Fruit fly (Drosophila melanogaster) whole organism, pupa: Measurements from ENCODE around the gene Best3.

ENCODE experiments used
- CG10348 ChIP-seq: fragments of 200-800 bp; sonication (Bioruptor generic); IDR thresholded peaks from 2 replicates; pipeline ENCODE4 v1.3.6; 2022; ENCODE audit warnings: missing biosample characterization, missing genetic modification characterization
- CG12605 ChIP-seq: fragments of 200-800 bp; sonication (Bioruptor generic); IDR thresholded peaks from 2 replicates; pipeline ENCODE4 v1.3.6; 2022; ENCODE audit warnings: missing biosample characterization, missing genetic modification characterization
- CG13204 ChIP-seq: fragments of 200-800 bp; sonication (Bioruptor generic); optimal IDR thresholded peaks from 2 replicates; lab custom pipeline; 2018; ENCODE audit warnings: missing biosample characterization, mild to moderate bottlenecking, missing genetic modification characterization, moderate library complexity
- CG14655 ChIP-seq: fragments of 200-800 bp; sonication (Bioruptor generic); optimal IDR thresholded peaks from 3 replicates; lab custom pipeline; 2017; ENCODE audit warnings: mild to moderate bottlenecking, missing biosample characterization, missing genetic modification reagents, missing genetic modification characterization
- CG15710 ChIP-seq: fragments of 200-800 bp; sonication (Bioruptor generic); optimal IDR thresholded peaks from 2 replicates; lab custom pipeline; 2018; ENCODE audit warnings: missing biosample characterization, mild to moderate bottlenecking, missing genetic modification characterization, moderate library complexity
- CG17806 ChIP-seq: fragments of 200-800 bp; sonication (Bioruptor generic); optimal IDR thresholded peaks from 2 replicates; lab custom pipeline; 2018; ENCODE audit warnings: missing biosample characterization, mild to moderate bottlenecking, missing genetic modification characterization, moderate library complexity
- CG32121 ChIP-seq: fragments of 200-800 bp; sonication (Bioruptor generic); IDR thresholded peaks from 2 replicates; pipeline ENCODE4 v1.3.6; 2022; ENCODE audit warnings: missing biosample characterization, missing genetic modification characterization
- CG34367 ChIP-seq: fragments of 200-800 bp; sonication (Bioruptor generic); optimal IDR thresholded peaks from 2 replicates; lab custom pipeline; 2018; ENCODE audit warnings: missing biosample characterization, mild to moderate bottlenecking, missing genetic modification characterization
- CG4496 ChIP-seq: fragments of 200-800 bp; sonication (Bioruptor generic); IDR thresholded peaks from 3 replicates; pipeline ENCODE4 v1.3.6; 2022; ENCODE audit warnings: missing biosample characterization, missing genetic modification characterization
- CG8159 ChIP-seq: fragments of 200-800 bp; sonication (Bioruptor generic); optimal IDR thresholded peaks from 3 replicates; lab custom pipeline; 2018; ENCODE audit warnings: missing biosample characterization, mild to moderate bottlenecking, missing genetic modification characterization, moderate library complexity
- CG8301 ChIP-seq: fragments of 200-800 bp; sonication (Bioruptor generic); optimal IDR thresholded peaks from 2 replicates; lab custom pipeline; 2018; ENCODE audit warnings: missing biosample characterization, mild to moderate bottlenecking, missing genetic modification characterization
- CG9948 ChIP-seq: fragments of 200-800 bp; sonication (Bioruptor generic); optimal IDR thresholded peaks from 2 replicates; lab custom pipeline; 2018; ENCODE audit warnings: missing biosample characterization, mild to moderate bottlenecking, missing genetic modification characterization, moderate library complexity
- D1 ChIP-seq: fragments of 200-800 bp; sonication (Bioruptor generic); optimal IDR thresholded peaks from 2 replicates; lab custom pipeline; 2018; ENCODE audit warnings: missing biosample characterization, mild to moderate bottlenecking, missing genetic modification characterization, moderate library complexity
- EcR ChIP-seq: fragments of 200-800 bp; sonication (Bioruptor generic); optimal IDR thresholded peaks from 3 replicates; lab custom pipeline; 2019; ENCODE audit warnings: missing biosample characterization, missing genetic modification characterization, mild to moderate bottlenecking, moderate library complexity, missing genetic modification reagents
- Ets98B ChIP-seq: fragments of 200-800 bp; sonication (Bioruptor generic); IDR thresholded peaks from 2 replicates; pipeline ENCODE4 v1.3.6; 2022; ENCODE audit warnings: missing biosample characterization, missing genetic modification characterization
- Pif1A ChIP-seq: fragments of 200-800 bp; sonication (Bioruptor generic); optimal IDR thresholded peaks from 3 replicates; lab custom pipeline; 2016; ENCODE audit warnings: missing biosample characterization, missing genetic modification characterization
- Pif1B ChIP-seq: fragments of 200-800 bp; sonication (Bioruptor generic); optimal IDR thresholded peaks from 3 replicates; lab custom pipeline; 2016; ENCODE audit warnings: missing biosample characterization, missing genetic modification characterization
- Snoo ChIP-seq: fragments of 200-800 bp; sonication (Bioruptor generic); optimal IDR thresholded peaks from 3 replicates; lab custom pipeline; 2017; ENCODE audit warnings: missing biosample characterization, mild to moderate bottlenecking, missing genetic modification characterization, inconsistent platforms
- fd96Ca ChIP-seq: fragments of 200-800 bp; sonication (Bioruptor generic); IDR thresholded peaks from 3 replicates; pipeline ENCODE4 v1.3.6; 2022; ENCODE audit warnings: missing biosample characterization, missing genetic modification characterization
- gl ChIP-seq: fragments of 200-800 bp; sonication (Bioruptor generic); optimal IDR thresholded peaks from 2 replicates; lab custom pipeline; 2018; ENCODE audit warnings: missing biosample characterization, mild to moderate bottlenecking, missing genetic modification characterization
- rn ChIP-seq: fragments of 200-800 bp; sonication (Bioruptor generic); IDR thresholded peaks from 2 replicates; pipeline ENCODE4 v1.3.6; 2022; ENCODE audit warnings: missing biosample characterization, missing genetic modification characterization

Gene Best3

dm6 chr3L:15258357-15258756 lies 44.2 kb downstream of the Best3 start:
- TF ChIP-seq CG34367 (tag; lab: Kevin White, UChicago) (peak; percentile 8), CG8301 (peak; percentile 56), CG32121 (GFP tag; lab: Robert Waterston, UW) (no peak), CG10348 (GFP tag; lab: Robert Waterston, UW) (no peak), CG14655 (GFP tag; lab: Kevin White, UChicago) (peak; percentile 49), CG15710 (tag; lab: Kevin White, UChicago) (peak; percentile 61), EcR (GFP tag; lab: Kevin White, UChicago) (no peak), Ets98B (GFP tag; lab: Robert Waterston, UW) (no peak), Pif1B (GFP tag; lab: Kevin White, UChicago) (peak; percentile 29), CG9948 (tag; lab: Kevin White, UChicago) (peak; percentile 13), Snoo (tag; lab: Kevin White, UChicago) (peak; percentile 57), rn (GFP tag; lab: Robert Waterston, UW) (no peak), D1 (no peak), fd96Ca (no peak), CG13204 (GFP tag; lab: Kevin White, UChicago) (no peak), CG17806 (tag; lab: Kevin White, UChicago) (peak; percentile 50), CG4496 (GFP tag; lab: Robert Waterston, UW) (no peak), gl (no peak), CG12605 (GFP tag; lab: Robert Waterston, UW) (no peak), Pif1A (peak; percentile 56), CG8159 (tag; lab: Kevin White, UChicago) (peak; percentile 72)

dm6 chr3L:15257154-15257553 lies 45.4 kb downstream of the Best3 start:
- TF ChIP-seq CG34367 (tag; lab: Kevin White, UChicago) = no peak
- peak; percentile 43 for TF ChIP-seq CG14655 (GFP tag; lab: Kevin White, UChicago)

- TF ChIP-seq CG13204 (GFP tag; lab: Kevin White, UChicago) = no peak
- no peak for TF ChIP-seq rn (GFP tag; lab: Robert Waterston, UW)
- no peak for TF ChIP-seq Snoo (tag; lab: Kevin White, UChicago)
- TF ChIP-seq fd96Ca = no peak
- no peak for TF ChIP-seq CG14655 (GFP tag; lab: Kevin White, UChicago)
- TF ChIP-seq CG34367 (tag; lab: Kevin White, UChicago) = no peak
- no peak for TF ChIP-seq EcR (GFP tag; lab: Kevin White, UChicago)
- TF ChIP-seq CG15710 (tag; lab: Kevin White, UChicago) = no peak
- TF ChIP-seq CG9948 (tag; lab: Kevin White, UChicago) = no peak
- no peak for TF ChIP-seq CG8159 (tag; lab: Kevin White, UChicago)
- no peak for TF ChIP-seq CG10348 (GFP tag; lab: Robert Waterston, UW)
- TF ChIP-seq CG17806 (tag; lab: Kevin White, UChicago) = no peak
- TF ChIP-seq D1 = no peak
- TF ChIP-seq Pif1A = no peak
- TF ChIP-seq CG32121 (GFP tag; lab: Robert Waterston, UW) = no peak
- no peak for TF ChIP-seq CG4496 (GFP tag; lab: Robert Waterston, UW)
- TF ChIP-seq Ets98B (GFP tag; lab: Robert Waterston, UW) = no peak
- TF ChIP-seq gl = no peak
- no peak for TF ChIP-seq CG8301
- no peak for TF ChIP-seq CG12605 (GFP tag; lab: Robert Waterston, UW)
- TF ChIP-seq, all 21 proteins: peak for 0
Observed at dm6 chr3L:15254118-15254517, 48.5 kb downstream of the Best3 start.

dm6 chr3L:15253606-15254054 lies 49.0 kb downstream of the Best3 start:
- TF ChIP-seq gl = no peak
- 0 out of 2 replicates have a peak, but pooled peaks have one; percentile 33 for TF ChIP-seq rn (GFP tag; lab: Robert Waterston, UW)
- TF ChIP-seq CG8159 (tag; lab: Kevin White, UChicago) = peak; percentile 41
- peak; percentile 84 for TF ChIP-seq CG14655 (GFP tag; lab: Kevin White, UChicago)
- no peak for TF ChIP-seq fd96Ca
- TF ChIP-seq Pif1B (GFP tag; lab: Kevin White, UChicago) = peak; percentile 42
- peak; percentile 46 for TF ChIP-seq CG9948 (tag; lab: Kevin White, UChicago)
- TF ChIP-seq CG17806 (tag; lab: Kevin White, UChicago) = peak; percentile 27
- peak; percentile 6 for TF ChIP-seq CG15710 (tag; lab: Kevin White, UChicago)
- no peak for TF ChIP-seq CG32121 (GFP tag; lab: Robert Waterston, UW)
- no peak for TF ChIP-seq Ets98B (GFP tag; lab: Robert Waterston, UW)
- TF ChIP-seq CG34367 (tag; lab: Kevin White, UChicago) = no peak
- TF ChIP-seq D1 = no peak
- TF ChIP-seq CG8301 = peak; percentile 72
- peak; percentile 36 for TF ChIP-seq Pif1A
- TF ChIP-seq Snoo (tag; lab: Kevin White, UChicago) = no peak
- no peak for TF ChIP-seq CG10348 (GFP tag; lab: Robert Waterston, UW)
- TF ChIP-seq CG4496 (GFP tag; lab: Robert Waterston, UW) = no peak
- no peak for TF ChIP-seq CG12605 (GFP tag; lab: Robert Waterston, UW)
- no peak for TF ChIP-seq CG13204 (GFP tag; lab: Kevin White, UChicago)

- TF ChIP-seq Pif1A (peak; percentile 50), CG9948 (tag; lab: Kevin White, UChicago) (no peak), CG10348 (GFP tag; lab: Robert Waterston, UW) (no peak), CG14655 (GFP tag; lab: Kevin White, UChicago) (peak; percentile 78), CG32121 (GFP tag; lab: Robert Waterston, UW) (0 out of 2 replicates have a peak, but pooled peaks have one; percentile 10), Ets98B (GFP tag; lab: Robert Waterston, UW) (no peak), CG15710 (tag; lab: Kevin White, UChicago) (no peak), fd96Ca (no peak), D1 (no peak), CG34367 (tag; lab: Kevin White, UChicago) (no peak), Snoo (tag; lab: Kevin White, UChicago) (no peak), EcR (GFP tag; lab: Kevin White, UChicago) (no peak), CG17806 (tag; lab: Kevin White, UChicago) (no peak), CG12605 (GFP tag; lab: Robert Waterston, UW) (no peak), CG4496 (GFP tag; lab: Robert Waterston, UW) (no peak), CG13204 (GFP tag; lab: Kevin White, UChicago) (no peak), rn (GFP tag; lab: Robert Waterston, UW) (no peak), gl (no peak), CG8159 (tag; lab: Kevin White, UChicago) (no peak), Pif1B (GFP tag; lab: Kevin White, UChicago) (peak; percentile 7), CG8301 (peak; percentile 70)
- TF ChIP-seq, all 21 proteins: peak for 5
Observed at dm6 chr3L:15252562-15252961, 50.0 kb downstream of the Best3 start.
